Worm (Caenorhabditis elegans): ENCODE measurements around the gene panl-3.

ce11 chrIII:9782011-9782436 is 36.8 kb upstream of the panl-3 start, which contains the start of gene vha-2:
- TF ChIP-seq unc-42 (tag; optimal IDR thresholded peaks at IDR 0.05) (no peak), nfya-1 (tag; optimal IDR thresholded peaks at IDR 0.05) (no peak), zip-5 (tag; optimal IDR thresholded peaks at IDR 0.05) (no peak), ama-1 (optimal IDR thresholded peaks at IDR 0.05) (no peak), tbx-7 (tag; optimal IDR thresholded peaks at IDR 0.05) (no peak), pat-9 (tag; optimal IDR thresholded peaks at IDR 0.05) (no peak), ceh-22 (tag; optimal IDR thresholded peaks at IDR 0.05) (no peak), hlh-8 (tag; optimal IDR thresholded peaks at IDR 0.05) (no peak), fkh-10 (GFP tag; optimal IDR thresholded peaks at IDR 0.05) (no peak), sox-2 (GFP tag; IDR thresholded peaks at IDR 0.05) (no peak)

Data from whole organism, late embryonic.